ENCODE assay signal across 1 fruit fly cellular context in genomic region chr2L:21163311-21163842, dm6.
TF ChIP-seq lines count a peak whose summit lies in the region.

TSS of gene Noc2 (plus strand) at chr2L:21163641.

TF ChIP-seq in whole organism, embryonic, 481 proteins besides CTCF, POLR2A, EP300 and RAD21 (continued from another document and continues in another):
- TF ChIP-seq CG6765 (GFP tag; optimal IDR thresholded peaks at IDR 0.05; lab: Kevin White, UChicago) = peak; percentile 53
- peak; percentile 35; the same call in 1 of the 2 replicates for TF ChIP-seq CG32772 (GFP tag; IDR thresholded peaks at IDR 0.05; lab: Robert Waterston, UW)
- TF ChIP-seq CG13296 (GFP tag; optimal IDR thresholded peaks at IDR 0.05; lab: Kevin White, UChicago) = peak; percentile 21
- TF ChIP-seq cas (GFP tag; IDR thresholded peaks at IDR 0.05; lab: Robert Waterston, UW) = no peak
- TF ChIP-seq D (optimal IDR thresholded peaks at IDR 0.05; lab: Kevin White, UChicago) = no peak
- TF ChIP-seq D (GFP tag; optimal IDR thresholded peaks at IDR 0.05; lab: Kevin White, UChicago) = peak; percentile 29
- peak; percentile 6; the same call in 1 of the 2 replicates for TF ChIP-seq ato (GFP tag; IDR thresholded peaks at IDR 0.05; lab: Robert Waterston, UW; ENCODE audit: partially characterized antibody)
- TF ChIP-seq CG12942 (GFP tag; optimal IDR thresholded peaks at IDR 0.05; lab: Kevin White, UChicago) = peak; percentile 38
- TF ChIP-seq hkb (optimal IDR thresholded peaks at IDR 0.05; lab: Kevin White, UChicago) = no peak
- TF ChIP-seq hkb (GFP tag; IDR thresholded peaks at IDR 0.05; lab: Robert Waterston, UW) = peak; percentile 43; the same call in 1 of the 2 replicates
- TF ChIP-seq CG4328 (GFP tag; optimal IDR thresholded peaks at IDR 0.05; lab: Kevin White, UChicago) = peak; percentile 58
- no peak for TF ChIP-seq oc (tag; optimal IDR thresholded peaks at IDR 0.05; lab: Kevin White, UChicago)
- TF ChIP-seq CG4730 (GFP tag; IDR thresholded peaks at IDR 0.05; lab: Robert Waterston, UW) = peak; percentile 20; the same call in 1 of the 2 replicates
- TF ChIP-seq CG4404 (GFP tag; IDR thresholded peaks at IDR 0.05; lab: Robert Waterston, UW) = peak; percentile 30; the same call in 1 of the 2 replicates
- no peak for TF ChIP-seq aop (GFP tag; IDR thresholded peaks at IDR 0.05; lab: Robert Waterston, UW)
- peak; percentile 56 for TF ChIP-seq CG11504 (tag; optimal IDR thresholded peaks at IDR 0.05; lab: Kevin White, UChicago)
- peak; percentile 23 for TF ChIP-seq BEAF-32 (GFP tag; optimal IDR thresholded peaks at IDR 0.05; lab: Kevin White, UChicago)
- TF ChIP-seq CG30403 (GFP tag; optimal IDR thresholded peaks at IDR 0.05; lab: Kevin White, UChicago) = peak; percentile 63
- TF ChIP-seq CG11723 (GFP tag; optimal IDR thresholded peaks at IDR 0.05; lab: Kevin White, UChicago) = no peak
- peak; percentile 10 for TF ChIP-seq shn (GFP tag; optimal IDR thresholded peaks at IDR 0.05; lab: Kevin White, UChicago)
- no peak for TF ChIP-seq pan (optimal IDR thresholded peaks at IDR 0.05; lab: Kevin White, UChicago)
- TF ChIP-seq pan (GFP tag; optimal IDR thresholded peaks at IDR 0.05 in 1 of 2, IDR thresholded peaks at IDR 0.05 in 1 of 2) = peak in 1 of 2 experiments; percentile 53
- no peak for TF ChIP-seq Fer2 (tag; optimal IDR thresholded peaks at IDR 0.05; lab: Kevin White, UChicago)
- TF ChIP-seq dysf (GFP tag; IDR thresholded peaks at IDR 0.05; lab: Robert Waterston, UW) = peak; percentile 58
- TF ChIP-seq CG10979 (tag; optimal IDR thresholded peaks at IDR 0.05; lab: Kevin White, UChicago) = peak; percentile 36
- peak; percentile 74 for TF ChIP-seq Ets65A (GFP tag; lab: Kevin White, UChicago)
- peak; percentile 16 for TF ChIP-seq Fer3 (tag; optimal IDR thresholded peaks at IDR 0.05; lab: Kevin White, UChicago)
- TF ChIP-seq slou (GFP tag; optimal IDR thresholded peaks at IDR 0.05; lab: Kevin White, UChicago) = peak; percentile 31
- TF ChIP-seq Xrp1 (GFP tag; IDR thresholded peaks at IDR 0.05; lab: Robert Waterston, UW) = peak; percentile 45; the same call in 1 of the 2 replicates
- TF ChIP-seq Chrac-16 (GFP tag; optimal IDR thresholded peaks at IDR 0.05; lab: Kevin White, UChicago) = peak; percentile 34
- TF ChIP-seq al (GFP tag; IDR thresholded peaks at IDR 0.05; lab: Robert Waterston, UW) = peak; percentile 46; the same call in 1 of the 2 replicates
- TF ChIP-seq CG7963 (GFP tag; IDR thresholded peaks at IDR 0.05; lab: Robert Waterston, UW; ENCODE audit: partially characterized antibody) = peak; percentile 14; the same call in 1 of the 3 replicates
- TF ChIP-seq Abd-B (GFP tag; optimal IDR thresholded peaks at IDR 0.05; lab: Kevin White, UChicago) = peak; percentile 54
- peak; percentile 11 to 31 for TF ChIP-seq Pdp1 (GFP tag; optimal IDR thresholded peaks at IDR 0.05; lab: Kevin White, UChicago)
- TF ChIP-seq ab (GFP tag; optimal IDR thresholded peaks at IDR 0.05; lab: Kevin White, UChicago) = no peak
- TF ChIP-seq CoRest (tag; optimal IDR thresholded peaks at IDR 0.05; lab: Kevin White, UChicago) = peak; percentile 60
- peak; percentile 46 for TF ChIP-seq YL-1 (GFP tag; optimal IDR thresholded peaks at IDR 0.05; lab: Kevin White, UChicago)
- no peak for TF ChIP-seq CrebB (tag; optimal IDR thresholded peaks at IDR 0.05; lab: Kevin White, UChicago)
- TF ChIP-seq pnt (GFP tag; optimal IDR thresholded peaks at IDR 0.05; lab: Kevin White, UChicago) = peak; percentile 21
- peak; percentile 65 for TF ChIP-seq gem (tag; optimal IDR thresholded peaks at IDR 0.05; lab: Kevin White, UChicago)
- peak; percentile 21 for TF ChIP-seq CG8388 (GFP tag; optimal IDR thresholded peaks at IDR 0.05; lab: Kevin White, UChicago)
- 0 out of 3 replicates have a peak, but pooled peaks have one; percentile 40 for TF ChIP-seq ci (GFP tag; IDR thresholded peaks at IDR 0.05; lab: Robert Waterston, UW)
- TF ChIP-seq tup (GFP tag; optimal IDR thresholded peaks at IDR 0.05; lab: Kevin White, UChicago) = no peak
- peak; percentile 28; the same call in 1 of the 2 replicates for TF ChIP-seq ssp (GFP tag; IDR thresholded peaks at IDR 0.05; lab: Robert Waterston, UW)
- TF ChIP-seq CHES-1-like (GFP tag; optimal IDR thresholded peaks at IDR 0.05; lab: Kevin White, UChicago) = peak; percentile 21
- TF ChIP-seq CG12071 (GFP tag; optimal IDR thresholded peaks at IDR 0.05; lab: Kevin White, UChicago) = no peak
- TF ChIP-seq CG8281 (tag; optimal IDR thresholded peaks at IDR 0.05; lab: Kevin White, UChicago) = no peak
- TF ChIP-seq eyg (GFP tag; optimal IDR thresholded peaks at IDR 0.05; lab: Kevin White, UChicago) = no peak
- TF ChIP-seq Side (GFP tag; optimal IDR thresholded peaks at IDR 0.05; lab: Kevin White, UChicago) = no peak
- TF ChIP-seq CG18262 (tag; optimal IDR thresholded peaks at IDR 0.05; lab: Kevin White, UChicago) = peak; percentile 60
- TF ChIP-seq Poxn (GFP tag; IDR thresholded peaks at IDR 0.05; lab: Robert Waterston, UW) = no peak
- no peak for TF ChIP-seq sd (tag; optimal IDR thresholded peaks at IDR 0.05; lab: Kevin White, UChicago)
- TF ChIP-seq CG6654 (GFP tag; optimal IDR thresholded peaks at IDR 0.05; lab: Kevin White, UChicago) = peak; percentile 20
- 0 out of 2 replicates have a peak, but pooled peaks have one; percentile 24 for TF ChIP-seq CG17328 (GFP tag; IDR thresholded peaks at IDR 0.05; lab: Robert Waterston, UW)
- peak; percentile 42 for TF ChIP-seq Camta (GFP tag; optimal IDR thresholded peaks at IDR 0.05; lab: Kevin White, UChicago)
- TF ChIP-seq Taf1 (GFP tag; IDR thresholded peaks at IDR 0.05; lab: Robert Waterston, UW) = peak; percentile 14; the same call in 1 of the 2 replicates
- peak; percentile 32 for TF ChIP-seq Blimp-1 (GFP tag; optimal IDR thresholded peaks at IDR 0.05; lab: Kevin White, UChicago)
- peak; percentile 52 for TF ChIP-seq lilli (GFP tag; optimal IDR thresholded peaks at IDR 0.05; lab: Kevin White, UChicago)
- peak; percentile 65; the same call in 2 of the 3 replicates for TF ChIP-seq zfh1 (GFP tag; IDR thresholded peaks at IDR 0.05; lab: Robert Waterston, UW)
- TF ChIP-seq Oli (tag; optimal IDR thresholded peaks at IDR 0.05; lab: Kevin White, UChicago) = peak; percentile 14
- TF ChIP-seq fd64A (GFP tag; optimal IDR thresholded peaks at IDR 0.05; lab: Kevin White, UChicago) = no peak
- TF ChIP-seq sisA (GFP tag; IDR thresholded peaks at IDR 0.05; lab: Robert Waterston, UW) = peak; percentile 64
- TF ChIP-seq twi (tag; optimal IDR thresholded peaks at IDR 0.05; lab: Kevin White, UChicago) = peak; percentile 2
- TF ChIP-seq NK7.1 (GFP tag; optimal IDR thresholded peaks at IDR 0.05; lab: Kevin White, UChicago) = no peak
- TF ChIP-seq CG10267 (tag; optimal IDR thresholded peaks at IDR 0.05; lab: Kevin White, UChicago) = peak; percentile 37
- peak; percentile 43 for TF ChIP-seq CG18619 (GFP tag; optimal IDR thresholded peaks at IDR 0.05; lab: Kevin White, UChicago)
- TF ChIP-seq CG6254 (GFP tag; optimal IDR thresholded peaks at IDR 0.05; lab: Kevin White, UChicago) = no peak
- TF ChIP-seq CG6689 (GFP tag; IDR thresholded peaks at IDR 0.05; lab: Robert Waterston, UW) = peak; percentile 17; the same call in 1 of the 2 replicates
- TF ChIP-seq CG17359 (tag; optimal IDR thresholded peaks at IDR 0.05; lab: Kevin White, UChicago) = peak; percentile 7
- TF ChIP-seq CG14441 (GFP tag; IDR thresholded peaks at IDR 0.05; lab: Robert Waterston, UW) = peak; percentile 62
- peak; percentile 47; the same call in 2 of the 3 replicates for TF ChIP-seq jigr1 (GFP tag; IDR thresholded peaks at IDR 0.05; lab: Robert Waterston, UW)
- peak; percentile 25 for TF ChIP-seq Hmr (GFP tag; optimal IDR thresholded peaks at IDR 0.05; lab: Kevin White, UChicago)
- peak; percentile 36 for TF ChIP-seq dmrt11E (tag; optimal IDR thresholded peaks at IDR 0.05; lab: Kevin White, UChicago)
- no peak for TF ChIP-seq Trl (optimal IDR thresholded peaks at IDR 0.05; lab: Kevin White, UChicago)
- TF ChIP-seq Trl (GFP tag; optimal IDR thresholded peaks at IDR 0.05; lab: Kevin White, UChicago) = peak; percentile 2
- no peak; the same call in 1 of the 2 replicates for TF ChIP-seq Gsc (GFP tag; IDR thresholded peaks at IDR 0.05; lab: Robert Waterston, UW)
- peak; percentile 40 for TF ChIP-seq sug (tag; optimal IDR thresholded peaks at IDR 0.05; lab: Kevin White, UChicago)
- no peak for TF ChIP-seq pros (GFP tag; optimal IDR thresholded peaks at IDR 0.05; lab: Kevin White, UChicago)
- peak; percentile 52; the same call in 1 of the 2 replicates for TF ChIP-seq H2.0 (GFP tag; IDR thresholded peaks at IDR 0.05; lab: Robert Waterston, UW)
- peak; percentile 27 for TF ChIP-seq unpg (GFP tag; optimal IDR thresholded peaks at IDR 0.05; lab: Kevin White, UChicago)
- peak; percentile 42; the same call in 2 of the 3 replicates for TF ChIP-seq Mrtf (GFP tag; IDR thresholded peaks at IDR 0.05; lab: Robert Waterston, UW)
- TF ChIP-seq fd3F (GFP tag; optimal IDR thresholded peaks at IDR 0.05; lab: Kevin White, UChicago) = peak; percentile 29
- no peak for TF ChIP-seq CG6791 (GFP tag; IDR thresholded peaks at IDR 0.05; lab: Robert Waterston, UW; ENCODE audit: partially characterized antibody)
- peak; percentile 64 for TF ChIP-seq Meics (GFP tag; optimal IDR thresholded peaks at IDR 0.05; lab: Kevin White, UChicago)
- TF ChIP-seq grn (GFP tag; optimal IDR thresholded peaks at IDR 0.05; lab: Kevin White, UChicago) = no peak
- peak; percentile 25 for TF ChIP-seq Bdp1 (GFP tag; optimal IDR thresholded peaks at IDR 0.05; lab: Kevin White, UChicago)
- TF ChIP-seq emc (GFP tag; optimal IDR thresholded peaks at IDR 0.05; lab: Kevin White, UChicago) = no peak
- TF ChIP-seq CG1603 (tag; optimal IDR thresholded peaks at IDR 0.05; lab: Kevin White, UChicago) = peak; percentile 51
- TF ChIP-seq nau (GFP tag; optimal IDR thresholded peaks at IDR 0.05; lab: Kevin White, UChicago) = no peak
- TF ChIP-seq ken (GFP tag; IDR thresholded peaks at IDR 0.05; lab: Robert Waterston, UW) = peak; percentile 64; the same call in 1 of the 3 replicates
- TF ChIP-seq CG9817 (tag; optimal IDR thresholded peaks at IDR 0.05; lab: Kevin White, UChicago) = peak; percentile 49
- TF ChIP-seq sens (GFP tag; lab: Kevin White, UChicago) = peak; percentile 39
- no peak for TF ChIP-seq luna (GFP tag; optimal IDR thresholded peaks at IDR 0.05; lab: Kevin White, UChicago)
- no peak for TF ChIP-seq CG33557 (GFP tag; optimal IDR thresholded peaks at IDR 0.05; lab: Kevin White, UChicago)
- peak; percentile 7 for TF ChIP-seq B-H2 (GFP tag; optimal IDR thresholded peaks at IDR 0.05; lab: Kevin White, UChicago)
- no peak for TF ChIP-seq Dll (GFP tag; IDR thresholded peaks at IDR 0.05; lab: Robert Waterston, UW; ENCODE audit: partially characterized antibody)
- TF ChIP-seq gce (GFP tag; IDR thresholded peaks at IDR 0.05; lab: Robert Waterston, UW) = no peak
- peak; percentile 46 for TF ChIP-seq cwo (GFP tag; optimal IDR thresholded peaks at IDR 0.05; lab: Kevin White, UChicago)
- TF ChIP-seq ems (GFP tag; optimal IDR thresholded peaks at IDR 0.05; lab: Kevin White, UChicago) = peak; percentile 21
- TF ChIP-seq scrt (GFP tag; optimal IDR thresholded peaks at IDR 0.05; lab: Kevin White, UChicago) = no peak
- TF ChIP-seq ind (GFP tag; optimal IDR thresholded peaks at IDR 0.05; lab: Kevin White, UChicago) = peak; percentile 63
- peak; percentile 54 for TF ChIP-seq CG18599 (GFP tag; optimal IDR thresholded peaks at IDR 0.05; lab: Kevin White, UChicago)
- TF ChIP-seq CG12104 (GFP tag; optimal IDR thresholded peaks at IDR 0.05; lab: Kevin White, UChicago) = no peak
- no peak for TF ChIP-seq disco-r (GFP tag; optimal IDR thresholded peaks at IDR 0.05; lab: Kevin White, UChicago)
- peak; percentile 61 for TF ChIP-seq Ptx1 (GFP tag; IDR thresholded peaks at IDR 0.05; lab: Robert Waterston, UW)
- TF ChIP-seq row (GFP tag; IDR thresholded peaks at IDR 0.05; lab: Robert Waterston, UW) = peak; percentile 70
- peak; percentile 25 for TF ChIP-seq CG17385 (GFP tag; optimal IDR thresholded peaks at IDR 0.05; lab: Kevin White, UChicago)
- TF ChIP-seq jumu (GFP tag; optimal IDR thresholded peaks at IDR 0.05; lab: Kevin White, UChicago) = peak; percentile 1
- no peak for TF ChIP-seq CG4707 (GFP tag; optimal IDR thresholded peaks at IDR 0.05; lab: Kevin White, UChicago)
- peak; percentile 39 for TF ChIP-seq Sox102F (GFP tag; optimal IDR thresholded peaks at IDR 0.05; lab: Kevin White, UChicago)
- no peak; the same call in 1 of the 2 replicates for TF ChIP-seq sob (GFP tag; IDR thresholded peaks at IDR 0.05; lab: Robert Waterston, UW)
- peak in 1 of 2 experiments; percentile 43 for TF ChIP-seq Hr51 (GFP tag; optimal IDR thresholded peaks at IDR 0.05; lab: Kevin White, UChicago)
- TF ChIP-seq CG10209 (GFP tag; optimal IDR thresholded peaks at IDR 0.05; lab: Kevin White, UChicago) = peak; percentile 27
- peak; percentile 72 for TF ChIP-seq Hr3 (GFP tag; optimal IDR thresholded peaks at IDR 0.05; lab: Kevin White, UChicago)
- TF ChIP-seq bigmax (GFP tag; optimal IDR thresholded peaks at IDR 0.05; lab: Kevin White, UChicago) = peak; percentile 11
- TF ChIP-seq CG10366 (GFP tag; IDR thresholded peaks at IDR 0.05; lab: Robert Waterston, UW) = peak; percentile 45
- peak; percentile 37 for TF ChIP-seq CG15514 (GFP tag; optimal IDR thresholded peaks at IDR 0.05; lab: Kevin White, UChicago)
- no peak for TF ChIP-seq gro (GFP tag; optimal IDR thresholded peaks at IDR 0.05; lab: Kevin White, UChicago)
- TF ChIP-seq mld (GFP tag; IDR thresholded peaks at IDR 0.05; lab: Robert Waterston, UW; ENCODE audit: partially characterized antibody) = no peak
- TF ChIP-seq Usf (GFP tag; optimal IDR thresholded peaks at IDR 0.05; lab: Kevin White, UChicago) = peak; percentile 24
- peak; percentile 66 for TF ChIP-seq phol (tag; optimal IDR thresholded peaks at IDR 0.05; lab: Kevin White, UChicago)
- no peak for TF ChIP-seq knrl (GFP tag; IDR thresholded peaks at IDR 0.05; lab: Robert Waterston, UW; ENCODE audit: partially characterized antibody)
- TF ChIP-seq ewg (GFP tag; optimal IDR thresholded peaks at IDR 0.05; lab: Kevin White, UChicago) = peak; percentile 21
- no peak for TF ChIP-seq CG10321 (GFP tag; IDR thresholded peaks at IDR 0.05; lab: Robert Waterston, UW)
- TF ChIP-seq CG15601 (tag; optimal IDR thresholded peaks at IDR 0.05; lab: Kevin White, UChicago) = peak; percentile 34
- peak; percentile 64 for TF ChIP-seq CG31441 (GFP tag; IDR thresholded peaks at IDR 0.05; lab: Robert Waterston, UW)
- TF ChIP-seq Opbp (GFP tag; IDR thresholded peaks at IDR 0.05; lab: Robert Waterston, UW; ENCODE audit: partially characterized antibody) = no peak
- TF ChIP-seq CG11085 (GFP tag; IDR thresholded peaks at IDR 0.05; lab: Robert Waterston, UW) = peak; percentile 38; the same call in 1 of the 2 replicates
- TF ChIP-seq CG3065 (GFP tag; optimal IDR thresholded peaks at IDR 0.05; lab: Kevin White, UChicago) = peak; percentile 2
